Worm (Caenorhabditis elegans) whole organism, L4 larva: Measurements from ENCODE around the gene dhs-28.

Experiments
- F44E2.7 ChIP-seq: fragments of 200-800 bp; sonication (Bioruptor generic); IDR thresholded peaks from 2 replicates; pipeline ENCODE4 v2.1.2; 2022; ENCODE audit warnings: missing genetic modification characterization, missing compliant biosample characterization
- F49E8.2 ChIP-seq: sonication (generic microtip); optimal IDR thresholded peaks from 2 replicates; lab custom pipeline; 2016; ENCODE audit warnings: missing compliant biosample characterization, mild to moderate bottlenecking, missing genetic modification characterization, borderline replicate concordance
- T20F7.1 ChIP-seq: fragments of 200-800 bp; sonication (Bioruptor generic); optimal IDR thresholded peaks from 2 replicates; lab custom pipeline; 2018; ENCODE audit warnings: mild to moderate bottlenecking, missing genetic modification characterization, missing compliant biosample characterization
- Y105C5A.15 ChIP-seq: fragments of 200-800 bp; sonication (Bioruptor generic); IDR thresholded peaks from 2 replicates; pipeline ENCODE4 v1.3.6; 2022; ENCODE audit warnings: missing genetic modification characterization, missing compliant biosample characterization
- Y5F2A.4 ChIP-seq: fragments of 200-800 bp; sonication (Bioruptor generic); optimal IDR thresholded peaks from 2 replicates; lab custom pipeline; 2018; ENCODE audit warnings: mild to moderate bottlenecking, missing genetic modification characterization, missing compliant biosample characterization
- Y75B8A.6 ChIP-seq: fragments of 200-800 bp; sonication (Bioruptor generic); IDR thresholded peaks from 2 replicates; pipeline ENCODE4 v1.3.6; 2022; ENCODE audit warnings: missing genetic modification reagents, missing genetic modification characterization, missing compliant biosample characterization
- ZK546.5 ChIP-seq, 2 experiments: sonication (generic microtip); optimal IDR thresholded peaks; 2 replicates each; lab custom pipeline; 2017; ENCODE audit warnings: missing biosample characterization in 2 of 2, missing genetic modification characterization in 2 of 2
- aha-1 ChIP-seq: fragments of 150-350 bp; peaks from one replicate; lab custom pipeline; 2014; ENCODE audit warnings: missing biosample characterization, missing genetic modification characterization
- ama-1 ChIP-seq: fragments of 150-350 bp; optimal IDR thresholded peaks from 2 replicates; lab custom pipeline; 2014; ENCODE audit warnings: inconsistent platforms, mixed read lengths
- attf-4 ChIP-seq: sonication (generic microtip); optimal IDR thresholded peaks from 3 replicates; lab custom pipeline; 2017; ENCODE audit warnings: missing biosample characterization, missing genetic modification characterization
- ceh-20 ChIP-seq: fragments of 200-800 bp; sonication (Bioruptor generic); IDR thresholded peaks from 2 replicates; pipeline ENCODE4 v1.3.6; 2022; ENCODE audit warnings: missing genetic modification reagents, missing genetic modification characterization, missing compliant biosample characterization
- ceh-28 ChIP-seq: fragments of 150-350 bp; optimal IDR thresholded peaks from 2 replicates; lab custom pipeline; 2014; ENCODE audit warnings: missing biosample characterization, missing genetic modification reagents, missing genetic modification characterization
- ctbp-1 ChIP-seq: fragments of 200-800 bp; sonication (Bioruptor generic); IDR thresholded peaks from 2 replicates; pipeline ENCODE4 v1.3.6; 2022; ENCODE audit warnings: missing genetic modification reagents, missing genetic modification characterization, missing compliant biosample characterization
- daf-16 ChIP-seq, 3 experiments: sonication (generic microtip); optimal IDR thresholded peaks; 2 replicates each; lab custom pipeline; 2016 to 2017; ENCODE audit warnings: missing genetic modification characterization in 3 of 3, missing genetic modification reagents in 3 of 3, mild to moderate bottlenecking in 2 of 3, missing compliant biosample characterization in 2 of 3, missing biosample characterization in 1 of 3, moderate library complexity in 1 of 3
- dmd-6 ChIP-seq: fragments of 200-800 bp; sonication (Bioruptor generic); IDR thresholded peaks from 2 replicates; pipeline ENCODE4 v1.3.6; 2022; ENCODE audit warnings: missing genetic modification reagents, missing genetic modification characterization, missing compliant biosample characterization
- dve-1 ChIP-seq: sonication (generic microtip); optimal IDR thresholded peaks from 2 replicates; lab custom pipeline; 2017; ENCODE audit warnings: antibody characterized with exemption, mild to moderate bottlenecking, missing genetic modification characterization, missing compliant biosample characterization; ENCODE audit not compliant: insufficient read depth
- egl-27 ChIP-seq: sonication (generic microtip); optimal IDR thresholded peaks from 3 replicates; lab custom pipeline; 2017; ENCODE audit warnings: missing biosample characterization, missing genetic modification reagents, missing genetic modification characterization
- egl-43 ChIP-seq: fragments of 200-800 bp; sonication (Bioruptor generic); IDR thresholded peaks from 2 replicates; pipeline ENCODE4 v1.3.6; 2022; ENCODE audit warnings: missing genetic modification reagents, missing genetic modification characterization, missing compliant biosample characterization
- fos-1 ChIP-seq: fragments of 150-350 bp; optimal IDR thresholded peaks from 2 replicates; lab custom pipeline; 2014; ENCODE audit warnings: missing biosample characterization, missing genetic modification characterization
- gei-8 ChIP-seq: fragments of 200-800 bp; sonication (Bioruptor generic); optimal IDR thresholded peaks from 2 replicates; lab custom pipeline; 2018; ENCODE audit warnings: mild to moderate bottlenecking, missing genetic modification characterization, missing compliant biosample characterization
- hlh-11 ChIP-seq: fragments of 200-800 bp; sonication (Bioruptor generic); optimal IDR thresholded peaks from 2 replicates; lab custom pipeline; 2018; ENCODE audit warnings: mild to moderate bottlenecking, missing genetic modification characterization, missing compliant biosample characterization
- hlh-30 ChIP-seq: sonication (generic microtip); optimal IDR thresholded peaks from 2 replicates; lab custom pipeline; 2017; ENCODE audit warnings: antibody characterized with exemption, mild to moderate bottlenecking, missing genetic modification characterization, missing compliant biosample characterization; ENCODE audit not compliant: insufficient read depth
- hmg-1.1 ChIP-seq: fragments of 200-800 bp; sonication (Bioruptor generic); IDR thresholded peaks from 2 replicates; pipeline ENCODE4 v1.3.6; 2022; ENCODE audit warnings: missing genetic modification reagents, missing genetic modification characterization, missing compliant biosample characterization
- jun-1 ChIP-seq: fragments of 150-350 bp; optimal IDR thresholded peaks from 2 replicates; lab custom pipeline; 2014; ENCODE audit warnings: missing biosample characterization, missing genetic modification reagents, missing genetic modification characterization
- lim-7 ChIP-seq: fragments of 200-800 bp; sonication (Bioruptor generic); IDR thresholded peaks from 2 replicates; pipeline ENCODE4 v1.3.6; 2022; ENCODE audit warnings: missing genetic modification characterization, missing compliant biosample characterization
- lin-15B ChIP-seq: fragments of 150-350 bp; sonication (generic microtip); optimal IDR thresholded peaks from 3 replicates; lab custom pipeline; 2014; ENCODE audit warnings: missing biosample characterization, missing genetic modification characterization
- lin-29 ChIP-seq: fragments of 200-800 bp; sonication (Bioruptor generic); IDR thresholded peaks from 2 replicates; pipeline ENCODE4 v1.3.6; 2022; ENCODE audit warnings: missing genetic modification reagents, missing genetic modification characterization, missing compliant biosample characterization
- lin-39 ChIP-seq: fragments of 150-350 bp; optimal IDR thresholded peaks from 2 replicates; lab custom pipeline; 2014; ENCODE audit warnings: missing biosample characterization, missing genetic modification reagents, missing genetic modification characterization
- lsy-2 ChIP-seq, 2 experiments: fragments of 150-350 bp in 1 of 2; sonication (generic microtip) in 1 of 2; optimal IDR thresholded peaks; 2 replicates each; lab custom pipeline; 2014 to 2017; ENCODE audit warnings: missing biosample characterization in 2 of 2, missing genetic modification characterization in 2 of 2
- mdl-1 ChIP-seq, 2 experiments: fragments of 150-350 bp in 1 of 2; sonication (generic microtip) in 1 of 2; optimal IDR thresholded peaks; 2 replicates each; lab custom pipeline; 2014 to 2017; ENCODE audit warnings: missing biosample characterization in 2 of 2, missing genetic modification characterization in 2 of 2
- mep-1 ChIP-seq: fragments of 150-350 bp; sonication (generic microtip); optimal IDR thresholded peaks from 3 replicates; lab custom pipeline; 2014; ENCODE audit warnings: missing biosample characterization, missing genetic modification characterization
- mes-2 ChIP-seq: sonication (generic microtip); optimal IDR thresholded peaks from 2 replicates; lab custom pipeline; 2016; ENCODE audit warnings: missing genotype, mild to moderate bottlenecking, missing genetic modification characterization, missing compliant biosample characterization; ENCODE audit not compliant: poor library complexity, severe bottlenecking
- nhr-10 ChIP-seq: fragments of 150-350 bp; optimal IDR thresholded peaks from 2 replicates; lab custom pipeline; 2014; ENCODE audit warnings: missing biosample characterization, missing genetic modification characterization
- nhr-102 ChIP-seq: sonication (generic microtip); optimal IDR thresholded peaks from 2 replicates; lab custom pipeline; 2016; ENCODE audit warnings: mild to moderate bottlenecking, missing genetic modification characterization, moderate library complexity, missing compliant biosample characterization
- nhr-25 ChIP-seq: sonication (generic microtip); optimal IDR thresholded peaks from 2 replicates; lab custom pipeline; 2017; ENCODE audit warnings: missing genetic modification characterization, mild to moderate bottlenecking, missing compliant biosample characterization, antibody characterized with exemption, moderate library complexity, borderline replicate concordance; ENCODE audit not compliant: insufficient read depth
- nhr-28 ChIP-seq: fragments of 150-350 bp; optimal IDR thresholded peaks from 2 replicates; lab custom pipeline; 2014; ENCODE audit warnings: missing biosample characterization, missing genetic modification characterization
- nhr-41 ChIP-seq: fragments of 200-800 bp; sonication (Bioruptor generic); IDR thresholded peaks from 2 replicates; pipeline ENCODE4 v1.3.6; 2022; ENCODE audit warnings: missing genetic modification reagents, missing genetic modification characterization, missing compliant biosample characterization
- nhr-42 ChIP-seq: fragments of 200-800 bp; sonication (Bioruptor generic); IDR thresholded peaks from 2 replicates; pipeline ENCODE4 v1.3.6; 2022; ENCODE audit warnings: missing genetic modification characterization, missing compliant biosample characterization
- nhr-48 ChIP-seq: sonication (generic microtip); optimal IDR thresholded peaks from 2 replicates; lab custom pipeline; 2016; ENCODE audit warnings: mild to moderate bottlenecking, missing genetic modification characterization, missing compliant biosample characterization
- nhr-6 ChIP-seq: fragments of 150-350 bp; optimal IDR thresholded peaks from 2 replicates; lab custom pipeline; 2014; ENCODE audit warnings: missing biosample characterization, missing genetic modification characterization
- nhr-77 ChIP-seq: fragments of 150-350 bp; optimal IDR thresholded peaks from 2 replicates; lab custom pipeline; 2014; ENCODE audit warnings: missing biosample characterization, missing genetic modification characterization
- pha-4 ChIP-seq, 2 experiments: fragments of 150-350 bp in 1 of 2; fragments of 200-800 bp in 1 of 2; sonication (Bioruptor generic) in 1 of 2; IDR thresholded peaks in 1 of 2; optimal IDR thresholded peaks in 1 of 2; 2 replicates each; pipeline versions ENCODE4 v1.3.6 to Lab custom; 2014 to 2022; ENCODE audit warnings: missing genetic modification characterization in 2 of 2, missing genetic modification reagents in 2 of 2, missing biosample characterization in 1 of 2, missing compliant biosample characterization in 1 of 2
- php-3 ChIP-seq: fragments of 200-800 bp; sonication (Bioruptor generic); IDR thresholded peaks from 2 replicates; pipeline ENCODE4 v1.3.6; 2022; ENCODE audit warnings: missing genetic modification reagents, missing genetic modification characterization, missing compliant biosample characterization
- sdz-12 ChIP-seq: fragments of 200-800 bp; sonication (Bioruptor generic); optimal IDR thresholded peaks from 2 replicates; lab custom pipeline; 2018; ENCODE audit warnings: mild to moderate bottlenecking, missing genetic modification characterization, missing compliant biosample characterization
- skn-1 ChIP-seq: fragments of 150-350 bp; optimal IDR thresholded peaks from 2 replicates; lab custom pipeline; 2014; ENCODE audit warnings: missing biosample characterization, missing genetic modification characterization
- spr-1 ChIP-seq: sonication (generic microtip); optimal IDR thresholded peaks from 2 replicates; lab custom pipeline; 2016; ENCODE audit warnings: mild to moderate bottlenecking, missing genetic modification characterization, missing compliant biosample characterization
- tag-97 ChIP-seq: fragments of 200-800 bp; sonication (Bioruptor generic); IDR thresholded peaks from 2 replicates; pipeline ENCODE4 v1.3.6; 2022; ENCODE audit warnings: missing genetic modification characterization, missing compliant biosample characterization
- unc-62 ChIP-seq, 3 experiments: fragments of 150-350 bp in 1 of 3; sonication (generic microtip); optimal IDR thresholded peaks in 2 of 3; peaks in 1 of 3; 1 replicate in 1 of 3; 2 replicates in 2 of 3; lab custom pipeline; 2014 to 2017; ENCODE audit warnings: missing biosample characterization in 3 of 3, missing genetic modification characterization in 3 of 3, missing genetic modification reagents in 3 of 3, missing genotype in 1 of 3
- zfp-3 ChIP-seq: fragments of 200-800 bp; sonication (Bioruptor generic); conservative IDR thresholded peaks from 2 replicates; pipeline ENCODE4 v1.3.6; 2022; ENCODE audit warnings: missing genetic modification reagents, missing genetic modification characterization, missing compliant biosample characterization
- ztf-11 ChIP-seq: fragments of 150-350 bp; optimal IDR thresholded peaks from 2 replicates; lab custom pipeline; 2014; ENCODE audit warnings: missing biosample characterization, missing genetic modification characterization

dhs-28 gene

DNA sequence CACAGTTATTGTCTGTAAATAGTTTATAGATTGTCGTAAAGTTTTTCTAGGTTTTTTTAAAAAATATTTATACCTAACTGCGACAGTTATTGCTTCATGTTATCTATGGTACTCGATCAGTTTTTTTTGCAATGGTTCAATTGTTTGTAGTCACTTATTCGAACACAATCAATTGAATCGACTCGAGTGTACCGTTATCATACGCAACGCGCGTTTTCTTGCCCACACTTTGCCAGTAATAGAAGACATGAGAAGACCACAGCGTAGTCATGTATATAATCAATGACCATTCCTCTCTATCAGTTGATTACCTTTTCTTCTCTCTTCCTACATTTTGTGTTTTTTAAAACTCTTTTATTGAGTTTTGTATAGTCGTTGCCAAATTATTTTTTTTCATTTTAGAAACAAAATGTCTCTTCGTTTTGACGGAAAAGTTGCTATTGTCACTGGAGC, at the start of gene dhs-28:
Gene dhs-28, plus strand, starts transcription at position 403 of the 453 bp plus-strand sequence.
- TF ChIP-seq hlh-30 (peak; percentile 82), lin-29 (GFP tag; lab: Robert Waterston, UW) (no peak), F49E8.2 (tag; lab: Kevin White, UChicago) (no peak), Y75B8A.6 (GFP tag; lab: Robert Waterston, UW) (no peak), nhr-6 (tag; lab: Kevin White, UChicago) (no peak), attf-4 (tag; lab: Kevin White, UChicago) (no peak), zfp-3 (GFP tag; lab: Robert Waterston, UW) (no peak), nhr-28 (tag; lab: Kevin White, UChicago) (peak; percentile 98), ZK546.5 (tag; optimal IDR thresholded peaks at IDR 0.05; lab: Kevin White, UChicago) (no peak), tag-97 (no peak), Y105C5A.15 (GFP tag; lab: Robert Waterston, UW) (no peak), ceh-20 (no peak), nhr-77 (tag; lab: Kevin White, UChicago) (no peak), lim-7 (GFP tag; lab: Robert Waterston, UW) (no peak), spr-1 (tag; lab: Kevin White, UChicago) (no peak), egl-43 (GFP tag; lab: Robert Waterston, UW) (no peak), ama-1 (no peak), dve-1 (tag; lab: Kevin White, UChicago) (peak; percentile 45), lsy-2 (tag; optimal IDR thresholded peaks at IDR 0.05; lab: Kevin White, UChicago) (peak in 1 of 2 experiments; percentile 36), jun-1 (peak; percentile 20), mdl-1 (tag; optimal IDR thresholded peaks at IDR 0.05; lab: Kevin White, UChicago) (peak in 1 of 2 experiments; percentile 60), dmd-6 (peak; percentile 69), Y5F2A.4 (no peak), skn-1 (tag; lab: Kevin White, UChicago) (no peak), nhr-42 (no peak), mes-2 (tag; lab: Kevin White, UChicago) (peak; percentile 58), php-3 (GFP tag; lab: Robert Waterston, UW) (no peak), nhr-25 (tag; lab: Kevin White, UChicago) (no peak), hmg-1.1 (no peak), fos-1 (no peak), mep-1 (tag; lab: Kevin White, UChicago) (peak; percentile 47), nhr-48 (tag; lab: Kevin White, UChicago) (peak; percentile 71), aha-1 (tag; lab: Kevin White, UChicago) (peak; percentile 87), F44E2.7 (GFP tag; lab: Robert Waterston, UW) (no peak), egl-27 (no peak), sdz-12 (no peak), hlh-11 (tag; lab: Kevin White, UChicago) (peak; percentile 71), ztf-11 (tag; lab: Kevin White, UChicago) (no peak), nhr-41 (GFP tag; lab: Robert Waterston, UW) (no peak), gei-8 (GFP tag; lab: Kevin White, UChicago) (no peak), nhr-10 (tag; lab: Kevin White, UChicago) (peak; percentile 42), ceh-28 (tag; lab: Kevin White, UChicago) (no peak), nhr-102 (tag; lab: Kevin White, UChicago) (peak; percentile 6), ctbp-1 (GFP tag; lab: Robert Waterston, UW) (no peak), lin-15B (tag; lab: Kevin White, UChicago) (no peak), daf-16 (GFP tag; optimal IDR thresholded peaks at IDR 0.05; lab: Kevin White, UChicago) (no peak), daf-16 (tag; optimal IDR thresholded peaks at IDR 0.05; lab: Kevin White, UChicago) (peak; percentile 96), T20F7.1 (GFP tag; lab: Kevin White, UChicago) (peak; percentile 30), pha-4 (GFP tag; IDR thresholded peaks at IDR 0.05; lab: Robert Waterston, UW) (no peak), pha-4 (tag; optimal IDR thresholded peaks at IDR 0.05; lab: Kevin White, UChicago) (no peak), unc-62 (GFP tag; optimal IDR thresholded peaks at IDR 0.05 in 1 of 2; lab: Kevin White, UChicago) (no peak), unc-62 (tag; optimal IDR thresholded peaks at IDR 0.05; lab: Kevin White, UChicago) (no peak), lin-39 (tag; lab: Kevin White, UChicago) (no peak)
